Worm (Caenorhabditis elegans): ENCODE results near the gene sul-1.

ce11 chrX:3228701-3229100, 42.0 kb downstream of the sul-1 start:
- TF ChIP-seq fos-1 (tag; optimal IDR thresholded peaks at IDR 0.05) (no peak), snpc-4 (tag; optimal IDR thresholded peaks at IDR 0.05) (no peak), ceh-28 (tag; optimal IDR thresholded peaks at IDR 0.05) (no peak), daf-12 (tag; optimal IDR thresholded peaks at IDR 0.05) (no peak), elt-1 (tag; optimal IDR thresholded peaks at IDR 0.05) (no peak), nhr-11 (tag; optimal IDR thresholded peaks at IDR 0.05) (no peak), mdl-1 (tag; optimal IDR thresholded peaks at IDR 0.05) (no peak), ama-1 (optimal IDR thresholded peaks at IDR 0.05) (no peak), nhr-12 (tag; optimal IDR thresholded peaks at IDR 0.05) (no peak), elt-3 (tag; optimal IDR thresholded peaks at IDR 0.05) (no peak)
